Fruit fly (Drosophila melanogaster) whole organism, embryonic: ENCODE data around the gene CG13465.
A peak's percentile ranks its signal among the peaks of the same experiment; 100 is the strongest.

Experiments used
- Blimp-1 ChIP-seq: fragments of 200-800 bp; sonication (Bioruptor generic); optimal IDR thresholded peaks from 3 replicates; lab custom pipeline; 2018; ENCODE audit warnings: missing biosample characterization, missing genetic modification characterization, mild to moderate bottlenecking, moderate library complexity, missing genetic modification reagents
- CG12155 ChIP-seq: fragments of 200-800 bp; sonication (Bioruptor generic); optimal IDR thresholded peaks from 3 replicates; lab custom pipeline; 2016; ENCODE audit warnings: missing biosample characterization, missing genetic modification characterization
- CG15479 ChIP-seq: fragments of 200-800 bp; sonication (Bioruptor generic); optimal IDR thresholded peaks from 3 replicates; lab custom pipeline; 2019; ENCODE audit warnings: missing biosample characterization, mild to moderate bottlenecking, missing genetic modification characterization, moderate library complexity
- CG18011 ChIP-seq: fragments of 200-800 bp; sonication (Bioruptor generic); optimal IDR thresholded peaks from 2 replicates; lab custom pipeline; 2017; ENCODE audit warnings: missing biosample characterization, missing genetic modification characterization, mild to moderate bottlenecking, moderate library complexity, missing genotype
- CG1832 ChIP-seq: fragments of 200-800 bp; sonication (Bioruptor generic); optimal IDR thresholded peaks from 2 replicates; lab custom pipeline; 2017; ENCODE audit warnings: missing biosample characterization, mild to moderate bottlenecking, missing genetic modification characterization, inconsistent platforms
- CG2199 ChIP-seq: fragments of 200-800 bp; sonication (Bioruptor generic); IDR thresholded peaks from 3 replicates; pipeline ENCODE4 v1.3.6; 2022; ENCODE audit warnings: missing biosample characterization, missing genetic modification characterization
- CG4820 ChIP-seq: fragments of 200-800 bp; sonication (Bioruptor generic); optimal IDR thresholded peaks from 3 replicates; lab custom pipeline; 2016; ENCODE audit warnings: missing biosample characterization, missing genetic modification characterization
- CG5180 ChIP-seq: fragments of 200-800 bp; sonication (Bioruptor generic); optimal IDR thresholded peaks from 3 replicates; lab custom pipeline; 2017; ENCODE audit warnings: missing biosample characterization, missing genetic modification characterization, mild to moderate bottlenecking, moderate library complexity, missing genetic modification reagents
- CG6854 ChIP-seq: fragments of 200-800 bp; sonication (Bioruptor generic); optimal IDR thresholded peaks from 3 replicates; lab custom pipeline; 2017; ENCODE audit warnings: missing biosample characterization, mild to moderate bottlenecking, missing genetic modification characterization
- CG7357 ChIP-seq: fragments of 200-800 bp; sonication (Bioruptor generic); IDR thresholded peaks from 3 replicates; pipeline ENCODE4 v1.3.6; 2022; ENCODE audit warnings: missing biosample characterization, missing genetic modification characterization
- CG9876 ChIP-seq: fragments of 200-800 bp; sonication (Bioruptor generic); optimal IDR thresholded peaks from 2 replicates; lab custom pipeline; 2016; ENCODE audit warnings: missing biosample characterization, missing genetic modification characterization
- CTCF ChIP-seq: fragments of 200-800 bp; sonication (Bioruptor generic); optimal IDR thresholded peaks from 2 replicates; lab custom pipeline; 2017; ENCODE audit warnings: missing biosample characterization, mild to moderate bottlenecking, missing genetic modification characterization, moderate library complexity
- CoRest ChIP-seq: fragments of 200-800 bp; sonication (Bioruptor generic); optimal IDR thresholded peaks from 3 replicates; lab custom pipeline; 2018; ENCODE audit warnings: missing biosample characterization, mild to moderate bottlenecking, missing genetic modification characterization, moderate library complexity
- Deaf1 ChIP-seq: fragments of 200-800 bp; optimal IDR thresholded peaks from 3 replicates; lab custom pipeline; 2019; ENCODE audit warnings: missing biosample characterization, mild to moderate bottlenecking, missing genetic modification characterization, moderate library complexity
- Dp ChIP-seq: fragments of 200-800 bp; sonication (Bioruptor generic); optimal IDR thresholded peaks from 2 replicates; lab custom pipeline; 2018; ENCODE audit warnings: missing biosample characterization, mild to moderate bottlenecking, missing genetic modification characterization, moderate library complexity
- E2f2 ChIP-seq: fragments of 200-800 bp; sonication (Bioruptor generic); IDR thresholded peaks from 2 replicates; pipeline ENCODE4 v1.3.6; 2022; ENCODE audit warnings: missing biosample characterization, missing genetic modification characterization
- Hey ChIP-seq: fragments of 200-800 bp; sonication (Bioruptor generic); optimal IDR thresholded peaks from 3 replicates; lab custom pipeline; 2018; ENCODE audit warnings: missing biosample characterization, mild to moderate bottlenecking, missing genetic modification characterization
- Jarid2 ChIP-seq: fragments of 200-800 bp; sonication (Bioruptor generic); optimal IDR thresholded peaks from 3 replicates; lab custom pipeline; 2017; ENCODE audit warnings: mild to moderate bottlenecking, missing biosample characterization, missing genetic modification reagents, missing genetic modification characterization
- MBD-R2 ChIP-seq: fragments of 200-800 bp; sonication (Bioruptor generic); IDR thresholded peaks from 2 replicates; pipeline ENCODE4 v1.3.6; 2022; ENCODE audit warnings: missing biosample characterization, missing genetic modification characterization
- Med ChIP-seq: fragments of 200-800 bp; sonication (Bioruptor generic); peaks from one replicate; lab custom pipeline; 2016; ENCODE audit warnings: missing biosample characterization, missing genetic modification characterization, mild to moderate bottlenecking, inconsistent platforms, moderate library complexity
- Myb ChIP-seq: fragments of 200-800 bp; sonication (Bioruptor generic); optimal IDR thresholded peaks from 2 replicates; lab custom pipeline; 2016; ENCODE audit warnings: missing biosample characterization, missing genetic modification characterization
- Pdp1 ChIP-seq, 2 experiments: fragments of 200-800 bp; sonication (Bioruptor generic); optimal IDR thresholded peaks; 3 replicates each; lab custom pipeline; 2016; ENCODE audit warnings: missing biosample characterization in 2 of 2, missing genetic modification characterization in 2 of 2, mild to moderate bottlenecking in 1 of 2, moderate library complexity in 1 of 2
- Sry-δ ChIP-seq: fragments of 200-800 bp; sonication (Bioruptor generic); optimal IDR thresholded peaks from 2 replicates; lab custom pipeline; 2016; ENCODE audit warnings: missing biosample characterization, missing genetic modification characterization
- Taf1 ChIP-seq: fragments of 200-800 bp; sonication (Bioruptor generic); IDR thresholded peaks from 2 replicates; pipeline ENCODE4 v1.3.6; 2022; ENCODE audit warnings: missing biosample characterization, missing genetic modification characterization
- aop ChIP-seq: fragments of 200-800 bp; sonication (Bioruptor generic); IDR thresholded peaks from 2 replicates; pipeline ENCODE4 v1.3.6; 2022; ENCODE audit warnings: missing biosample characterization, missing genetic modification characterization
- ara ChIP-seq: fragments of 200-800 bp; sonication (Bioruptor generic); IDR thresholded peaks from 2 replicates; pipeline ENCODE4 v1.3.6; 2022; ENCODE audit warnings: missing biosample characterization, missing genetic modification characterization
- cad ChIP-seq: fragments of >200 bp; optimal IDR thresholded peaks from 2 replicates; lab custom pipeline; 2017; ENCODE audit warnings: missing biosample characterization, missing genetic modification characterization
- chm ChIP-seq: fragments of 200-800 bp; sonication (Bioruptor generic); IDR thresholded peaks from 2 replicates; pipeline ENCODE4 v1.3.6; 2022; ENCODE audit warnings: missing biosample characterization, missing genetic modification characterization
- chn ChIP-seq: fragments of 200-800 bp; sonication (Bioruptor generic); optimal IDR thresholded peaks from 2 replicates; lab custom pipeline; 2016; ENCODE audit warnings: missing biosample characterization, missing genetic modification characterization
- croc ChIP-seq: fragments of 200-800 bp; sonication (Bioruptor generic); conservative IDR thresholded peaks from 3 replicates; pipeline ENCODE4 v1.3.6; 2022; ENCODE audit warnings: missing biosample characterization, missing genetic modification characterization
- crol ChIP-seq: fragments of 200-800 bp; sonication (Bioruptor generic); IDR thresholded peaks from 2 replicates; pipeline ENCODE4 v1.3.6; 2022; ENCODE audit warnings: missing biosample characterization, missing genetic modification characterization
- exex ChIP-seq: fragments of 200-800 bp; sonication (Bioruptor generic); optimal IDR thresholded peaks from 4 replicates; lab custom pipeline; 2018; ENCODE audit warnings: missing biosample characterization, mild to moderate bottlenecking, missing genetic modification characterization, moderate library complexity
- gt ChIP-seq: fragments of 200-800 bp; sonication (Bioruptor generic); IDR thresholded peaks from 2 replicates; pipeline ENCODE4 v1.3.6; 2022; ENCODE audit warnings: missing biosample characterization, missing genetic modification characterization
- hkb ChIP-seq, 2 experiments: fragments of 200-800 bp in 1 of 2; fragments of >200 bp in 1 of 2; sonication (Bioruptor generic) in 1 of 2; IDR thresholded peaks in 1 of 2; optimal IDR thresholded peaks in 1 of 2; 2 replicates each; pipeline versions ENCODE4 v1.3.6 to Lab custom; 2017 to 2022; ENCODE audit warnings: missing biosample characterization in 1 of 2, missing genetic modification characterization in 1 of 2
- hth ChIP-seq: fragments of >200 bp; optimal IDR thresholded peaks from 2 replicates; lab custom pipeline; 2017; ENCODE audit warnings: inconsistent platforms
- kay ChIP-seq: fragments of 200-800 bp; sonication (Bioruptor generic); optimal IDR thresholded peaks from 2 replicates; lab custom pipeline; 2016; ENCODE audit warnings: missing biosample characterization, missing genetic modification characterization
- lab ChIP-seq: fragments of 200-800 bp; sonication (Bioruptor generic); optimal IDR thresholded peaks from 3 replicates; lab custom pipeline; 2017; ENCODE audit warnings: missing biosample characterization, missing genetic modification characterization, mild to moderate bottlenecking, moderate library complexity, missing genetic modification reagents
- nerfin-2 ChIP-seq: fragments of 200-800 bp; sonication (Bioruptor generic); IDR thresholded peaks from 2 replicates; pipeline ENCODE4 v1.3.6; 2022; ENCODE audit warnings: missing biosample characterization, missing genetic modification characterization; ENCODE audit not compliant: partially characterized antibody
- otp ChIP-seq: fragments of 200-800 bp; sonication (Bioruptor generic); IDR thresholded peaks from 3 replicates; pipeline ENCODE4, ENCODE4 v1.3.6; 2022; ENCODE audit warnings: missing biosample characterization, missing genetic modification characterization
- pzg ChIP-seq: fragments of 200-800 bp; sonication (Bioruptor generic); optimal IDR thresholded peaks from 3 replicates; lab custom pipeline; 2018; ENCODE audit warnings: missing biosample characterization, mild to moderate bottlenecking, missing genetic modification characterization, moderate library complexity
- sd ChIP-seq: fragments of 200-800 bp; sonication (Bioruptor generic); optimal IDR thresholded peaks from 3 replicates; lab custom pipeline; 2018; ENCODE audit warnings: missing biosample characterization, mild to moderate bottlenecking, missing genetic modification characterization, moderate library complexity
- seq ChIP-seq: fragments of 200-800 bp; sonication (Bioruptor generic); IDR thresholded peaks from 2 replicates; pipeline ENCODE4 v1.3.6; 2022; ENCODE audit warnings: missing biosample characterization, missing genetic modification characterization
- sr ChIP-seq: fragments of 200-800 bp; sonication (Bioruptor generic); IDR thresholded peaks from 3 replicates; pipeline ENCODE4 v1.3.6; 2022; ENCODE audit warnings: missing biosample characterization, missing genetic modification characterization
- sug ChIP-seq: fragments of 200-800 bp; optimal IDR thresholded peaks from 2 replicates; lab custom pipeline; 2019; ENCODE audit warnings: missing biosample characterization, mild to moderate bottlenecking, missing genetic modification characterization, moderate library complexity
- trh ChIP-seq: fragments of 200-800 bp; sonication (Bioruptor generic); optimal IDR thresholded peaks from 2 replicates; lab custom pipeline; 2016; ENCODE audit warnings: missing biosample characterization, missing genetic modification characterization
- wek ChIP-seq: fragments of 200-800 bp; sonication (Bioruptor generic); optimal IDR thresholded peaks from 3 replicates; lab custom pipeline; 2018; ENCODE audit warnings: missing biosample characterization, mild to moderate bottlenecking, missing genetic modification characterization, moderate library complexity

CG13465 gene

DNA sequence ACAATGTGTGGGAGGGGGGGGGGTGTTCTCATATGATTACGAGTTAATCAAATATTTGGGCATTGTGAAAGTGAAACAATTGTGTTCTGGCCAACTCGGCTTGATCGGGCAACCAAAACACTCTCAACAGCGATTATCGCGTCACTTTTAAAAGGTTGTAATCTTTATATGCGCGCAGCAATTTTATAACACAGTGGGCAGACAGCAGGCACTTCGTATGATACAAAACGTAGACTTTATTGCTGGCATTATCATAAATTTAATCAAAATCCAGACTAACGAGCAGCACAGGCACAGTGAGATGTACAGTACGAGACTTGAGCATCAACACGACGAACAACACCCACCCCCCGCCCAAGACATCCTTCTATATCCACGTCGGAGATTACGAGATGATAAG, 48.7 kb upstream of the CG13465 start (continued):
- peak; percentile 33 for TF ChIP-seq lab (GFP tag; lab: Kevin White, UChicago)
- TF ChIP-seq Sry-δ (GFP tag; lab: Kevin White, UChicago) = no peak
- TF ChIP-seq wek (GFP tag; lab: Kevin White, UChicago) = no peak
- no peak for TF ChIP-seq Hey
- no peak for TF ChIP-seq CG4820 (GFP tag; lab: Kevin White, UChicago)
- TF ChIP-seq seq (GFP tag; lab: Robert Waterston, UW) = no peak
- TF ChIP-seq sug (tag; lab: Kevin White, UChicago) = peak; percentile 35
- no peak for TF ChIP-seq croc (GFP tag; lab: Robert Waterston, UW)
- no peak for TF ChIP-seq Taf1 (GFP tag; lab: Robert Waterston, UW)
- no peak for TF ChIP-seq aop (GFP tag; lab: Robert Waterston, UW)
- no peak for TF ChIP-seq CG18011 (GFP tag; lab: Kevin White, UChicago)
- no peak for TF ChIP-seq hkb (optimal IDR thresholded peaks at IDR 0.05; lab: Kevin White, UChicago)
- no peak for TF ChIP-seq hkb (GFP tag; IDR thresholded peaks at IDR 0.05; lab: Robert Waterston, UW)

DNA sequence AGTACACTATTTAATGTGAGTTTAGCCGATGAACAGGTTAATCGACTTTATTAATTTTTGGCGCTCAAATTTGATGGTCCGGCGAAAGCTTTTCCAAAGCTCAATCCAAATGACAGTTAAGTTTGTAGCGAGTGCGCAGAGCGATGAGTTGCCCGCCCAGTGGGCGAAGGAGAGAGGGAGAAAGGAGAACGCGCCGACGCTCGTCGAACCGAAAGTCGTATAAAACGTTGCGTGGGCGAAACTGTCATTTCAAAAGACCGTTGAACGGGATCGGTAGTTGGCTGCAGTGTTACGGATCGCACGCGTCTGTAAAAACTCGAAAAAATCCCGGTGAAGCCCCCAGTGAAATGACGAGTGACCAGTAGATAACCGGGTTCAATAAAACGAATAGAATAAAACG, 47.9 kb upstream of the CG13465 start, which contains the start of gene Zip71B:
TSS of gene Zip71B (plus strand) at position 265 of the 400 bp plus-strand sequence.
- TF ChIP-seq MBD-R2 (GFP tag; lab: Robert Waterston, UW) = peak; percentile 24; the same call in 1 of the 2 replicates
- TF ChIP-seq CG1832 (GFP tag; lab: Kevin White, UChicago) = peak; percentile 39
- peak; percentile 16 for TF ChIP-seq cad (GFP tag; lab: Kevin White, UChicago)
- TF ChIP-seq exex (tag; lab: Kevin White, UChicago) = no peak
- TF ChIP-seq chm (GFP tag; lab: Robert Waterston, UW) = no peak
- no peak for TF ChIP-seq sd (tag; lab: Kevin White, UChicago)
- no peak for TF ChIP-seq CG7357 (GFP tag; lab: Robert Waterston, UW)
- peak; percentile 68 for TF ChIP-seq Dp
- TF ChIP-seq Pdp1 (GFP tag; optimal IDR thresholded peaks at IDR 0.05; lab: Kevin White, UChicago) = peak in 1 of 2 experiments; percentile 28
- no peak for TF ChIP-seq otp (GFP tag; lab: Robert Waterston, UW)
- no peak for TF ChIP-seq CG9876
- 0 out of 3 replicates have a peak, but pooled peaks have one; percentile 56 for TF ChIP-seq CG2199 (GFP tag; lab: Robert Waterston, UW)
- TF ChIP-seq CoRest (tag; lab: Kevin White, UChicago) = peak; percentile 3
- no peak for TF ChIP-seq nerfin-2
- no peak for TF ChIP-seq CG6854 (GFP tag; lab: Kevin White, UChicago)
- peak; percentile 41 for TF ChIP-seq CG5180 (GFP tag; lab: Kevin White, UChicago)
- TF ChIP-seq Med = peak; percentile 36
- TF ChIP-seq gt (GFP tag; lab: Robert Waterston, UW) = no peak
- peak; percentile 13 for TF ChIP-seq CG15479 (GFP tag; lab: Kevin White, UChicago)
- peak; percentile 64; the same call in 2 of the 3 replicates for TF ChIP-seq sr (GFP tag; lab: Robert Waterston, UW)
- peak; percentile 98 for TF ChIP-seq CG12155 (GFP tag; lab: Kevin White, UChicago)
- TF ChIP-seq ara = 0 out of 2 replicates have a peak, but pooled peaks have one; percentile 5
- peak; percentile 17 for TF ChIP-seq CTCF (GFP tag; lab: Kevin White, UChicago)
- TF ChIP-seq Deaf1 (tag; lab: Kevin White, UChicago) = peak; percentile 61
- peak; percentile 25 for TF ChIP-seq kay (GFP tag; lab: Kevin White, UChicago)
- TF ChIP-seq crol (GFP tag; lab: Robert Waterston, UW) = peak; percentile 11; the same call in 1 of the 2 replicates
- TF ChIP-seq E2f2 (GFP tag; lab: Robert Waterston, UW) = peak; percentile 72
- TF ChIP-seq pzg (GFP tag; lab: Kevin White, UChicago) = peak; percentile 9
- peak; percentile 61 for TF ChIP-seq Myb (GFP tag; lab: Kevin White, UChicago)
- TF ChIP-seq hth (lab: Kevin White, UChicago) = no peak
- TF ChIP-seq chn (GFP tag; lab: Kevin White, UChicago) = peak; percentile 0
- TF ChIP-seq trh = no peak
- no peak for TF ChIP-seq Blimp-1
- no peak for TF ChIP-seq Jarid2
